Worm (Caenorhabditis elegans) whole organism, L3 larva: ENCODE measurements around the gene srw-99.

ENCODE experiments used
- egl-27 ChIP-seq: sonication (generic microtip); optimal IDR thresholded peaks from 4 replicates; lab custom pipeline; 2017; ENCODE audit warnings: missing biosample characterization, missing genetic modification reagents, missing genetic modification characterization
- fos-1 ChIP-seq: fragments of 150-350 bp; optimal IDR thresholded peaks from 2 replicates; lab custom pipeline; 2014; ENCODE audit warnings: missing biosample characterization, missing genetic modification characterization
- nfya-1 ChIP-seq: sonication (generic microtip); optimal IDR thresholded peaks from 2 replicates; lab custom pipeline; 2017; ENCODE audit warnings: missing genetic modification characterization, mild to moderate bottlenecking, missing compliant biosample characterization, antibody characterized with exemption, moderate library complexity; ENCODE audit not compliant: insufficient read depth
- nhr-23 ChIP-seq: fragments of 150-350 bp; optimal IDR thresholded peaks from 2 replicates; lab custom pipeline; 2014; ENCODE audit warnings: missing biosample characterization, missing genetic modification reagents, missing genetic modification characterization
- nhr-77 ChIP-seq: fragments of 150-350 bp; optimal IDR thresholded peaks from 2 replicates; lab custom pipeline; 2014; ENCODE audit warnings: missing biosample characterization, missing genetic modification characterization
- unc-62 ChIP-seq: fragments of 150-350 bp; sonication (generic microtip); optimal IDR thresholded peaks from 4 replicates; lab custom pipeline; 2014; ENCODE audit warnings: missing biosample characterization, missing genetic modification reagents, missing genetic modification characterization
- ztf-11 ChIP-seq: fragments of 150-350 bp; optimal IDR thresholded peaks from 2 replicates; lab custom pipeline; 2014; ENCODE audit warnings: missing biosample characterization, missing genetic modification characterization

ce11 chrV:1698400-1698799 lies 10.1 kb upstream of the srw-99 start:
- TF ChIP-seq nhr-77 (tag; lab: Kevin White, UChicago): no peak
- TF ChIP-seq fos-1 (tag; lab: Kevin White, UChicago): no peak
- TF ChIP-seq nhr-23: no peak
- no peak for TF ChIP-seq egl-27 (tag; lab: Kevin White, UChicago)
- TF ChIP-seq ztf-11: no peak
- TF ChIP-seq nfya-1: no peak
- no peak for TF ChIP-seq unc-62
